Worm (Caenorhabditis elegans) whole organism, L3 larva: ENCODE measurements around the gene T07D4.2.

Experiments
- R02D3.7 ChIP-seq: fragments of 150-350 bp; optimal IDR thresholded peaks from 2 replicates; lab custom pipeline; 2014; ENCODE audit warnings: missing biosample characterization, missing genetic modification characterization
- ZK546.5 ChIP-seq: sonication (generic microtip); optimal IDR thresholded peaks from 2 replicates; lab custom pipeline; 2017; ENCODE audit warnings: missing biosample characterization, missing genetic modification characterization
- aly-2 ChIP-seq: fragments of 150-350 bp; optimal IDR thresholded peaks from 2 replicates; lab custom pipeline; 2014; ENCODE audit warnings: missing biosample characterization, missing genetic modification characterization
- ceh-16 ChIP-seq: sonication (generic microtip); optimal IDR thresholded peaks from 2 replicates; lab custom pipeline; 2017; ENCODE audit warnings: missing biosample characterization, missing genetic modification characterization
- ceh-9 ChIP-seq: sonication (generic microtip); optimal IDR thresholded peaks from 2 replicates; lab custom pipeline; 2018; ENCODE audit warnings: missing biosample characterization, missing genetic modification characterization
- daf-12 ChIP-seq: fragments of 150-350 bp; optimal IDR thresholded peaks from 2 replicates; lab custom pipeline; 2014; ENCODE audit warnings: missing biosample characterization, missing genetic modification reagents, missing genetic modification characterization
- egl-5 ChIP-seq: fragments of 150-350 bp; optimal IDR thresholded peaks from 2 replicates; lab custom pipeline; 2017; ENCODE audit warnings: missing biosample characterization, missing genetic modification reagents, missing genetic modification characterization, inconsistent platforms
- elt-2 ChIP-seq: sonication (generic microtip); optimal IDR thresholded peaks from 2 replicates; lab custom pipeline; 2016; ENCODE audit warnings: missing genetic modification reagents, mild to moderate bottlenecking, missing genetic modification characterization, missing compliant biosample characterization
- elt-3 ChIP-seq, 3 experiments: fragments of 150-350 bp in 1 of 3; sonication (generic microtip) in 2 of 3; optimal IDR thresholded peaks; 2 replicates in 2 of 3; 4 replicates in 1 of 3; lab custom pipeline; 2014 to 2017; ENCODE audit warnings: missing biosample characterization in 3 of 3, missing genetic modification characterization in 3 of 3
- fkh-10 ChIP-seq: sonication (generic microtip); optimal IDR thresholded peaks from 2 replicates; lab custom pipeline; 2017; ENCODE audit warnings: missing biosample characterization, missing genetic modification reagents, missing genetic modification characterization
- fkh-2 ChIP-seq: fragments of 150-350 bp; optimal IDR thresholded peaks from 2 replicates; lab custom pipeline; 2014; ENCODE audit warnings: missing biosample characterization, missing genetic modification reagents, missing genetic modification characterization
- fos-1 ChIP-seq: fragments of 150-350 bp; optimal IDR thresholded peaks from 2 replicates; lab custom pipeline; 2014; ENCODE audit warnings: missing biosample characterization, missing genetic modification characterization
- hmg-11 ChIP-seq: sonication (generic microtip); optimal IDR thresholded peaks from 2 replicates; lab custom pipeline; 2016; ENCODE audit warnings: missing genetic modification characterization, missing compliant biosample characterization
- jun-1 ChIP-seq: fragments of 150-350 bp; optimal IDR thresholded peaks from 2 replicates; lab custom pipeline; 2014; ENCODE audit warnings: missing biosample characterization, missing genetic modification reagents, missing genetic modification characterization
- lin-15B ChIP-seq: fragments of 150-350 bp; optimal IDR thresholded peaks from 2 replicates; lab custom pipeline; 2014; ENCODE audit warnings: missing biosample characterization, missing genetic modification characterization
- lin-39 ChIP-seq: fragments of 150-350 bp; optimal IDR thresholded peaks from 2 replicates; lab custom pipeline; 2018; ENCODE audit warnings: missing biosample characterization, missing genetic modification reagents, missing genetic modification characterization
- lsy-12 ChIP-seq: sonication (generic microtip); optimal IDR thresholded peaks from 2 replicates; lab custom pipeline; 2016; ENCODE audit warnings: mild to moderate bottlenecking, missing genetic modification characterization, missing compliant biosample characterization
- mdl-1 ChIP-seq: fragments of 150-350 bp; optimal IDR thresholded peaks from 2 replicates; lab custom pipeline; 2014; ENCODE audit warnings: missing biosample characterization, missing genetic modification characterization
- nhr-11 ChIP-seq: fragments of 150-350 bp; optimal IDR thresholded peaks from 2 replicates; lab custom pipeline; 2014; ENCODE audit warnings: missing biosample characterization, missing genetic modification characterization
- nhr-12 ChIP-seq: fragments of 150-350 bp; optimal IDR thresholded peaks from 2 replicates; lab custom pipeline; 2014; ENCODE audit warnings: missing biosample characterization, missing genetic modification characterization
- nhr-237 ChIP-seq: fragments of 150-350 bp; optimal IDR thresholded peaks from 2 replicates; lab custom pipeline; 2014; ENCODE audit warnings: missing biosample characterization, missing genetic modification characterization
- nhr-25 ChIP-seq: sonication (generic microtip); optimal IDR thresholded peaks from 2 replicates; lab custom pipeline; 2017; ENCODE audit warnings: missing biosample characterization, missing genetic modification characterization
- nhr-43 ChIP-seq: sonication (generic microtip); optimal IDR thresholded peaks from 2 replicates; lab custom pipeline; 2016; ENCODE audit warnings: mild to moderate bottlenecking, missing genetic modification characterization, missing compliant biosample characterization; ENCODE audit not compliant: poor library complexity, severe bottlenecking
- nhr-67 ChIP-seq: fragments of 150-350 bp; optimal IDR thresholded peaks from 2 replicates; lab custom pipeline; 2014; ENCODE audit warnings: missing biosample characterization, missing genetic modification characterization
- nhr-76 ChIP-seq: fragments of 150-350 bp; sonication (generic microtip); optimal IDR thresholded peaks from 5 replicates; lab custom pipeline; 2014; ENCODE audit warnings: missing biosample characterization, missing genetic modification characterization
- pha-4 ChIP-seq: fragments of 150-350 bp; optimal IDR thresholded peaks from 2 replicates; lab custom pipeline; 2014; ENCODE audit warnings: missing biosample characterization, missing genetic modification reagents, missing genetic modification characterization
- pqm-1 ChIP-seq: fragments of 150-350 bp; optimal IDR thresholded peaks from 2 replicates; lab custom pipeline; 2017; ENCODE audit warnings: missing biosample characterization, missing genetic modification characterization, inconsistent platforms
- sea-2 ChIP-seq: fragments of 150-350 bp; sonication (generic microtip); optimal IDR thresholded peaks from 4 replicates; lab custom pipeline; 2014; ENCODE audit warnings: missing biosample characterization, missing genetic modification reagents, missing genetic modification characterization
- skn-1 ChIP-seq: fragments of 150-350 bp; optimal IDR thresholded peaks from 2 replicates; lab custom pipeline; 2014; ENCODE audit warnings: missing biosample characterization, missing genetic modification characterization
- snpc-4 ChIP-seq: fragments of 150-350 bp; optimal IDR thresholded peaks from 2 replicates; lab custom pipeline; 2014; ENCODE audit warnings: missing biosample characterization, missing genetic modification characterization
- tbx-2 ChIP-seq: sonication (generic microtip); optimal IDR thresholded peaks from 2 replicates; lab custom pipeline; 2016; ENCODE audit warnings: mild to moderate bottlenecking, missing genetic modification characterization, missing compliant biosample characterization
- unc-39 ChIP-seq: sonication (generic microtip); optimal IDR thresholded peaks from 4 replicates; lab custom pipeline; 2017; ENCODE audit warnings: missing biosample characterization, missing genetic modification characterization
- unc-62 ChIP-seq: fragments of 150-350 bp; sonication (generic microtip); optimal IDR thresholded peaks from 4 replicates; lab custom pipeline; 2014; ENCODE audit warnings: missing biosample characterization, missing genetic modification reagents, missing genetic modification characterization
- zag-1 ChIP-seq: fragments of 150-350 bp; optimal IDR thresholded peaks from 2 replicates; lab custom pipeline; 2014; ENCODE audit warnings: missing biosample characterization, missing genetic modification characterization
- ztf-11 ChIP-seq: fragments of 150-350 bp; optimal IDR thresholded peaks from 2 replicates; lab custom pipeline; 2014; ENCODE audit warnings: missing biosample characterization, missing genetic modification characterization
- ztf-4 ChIP-seq: fragments of 150-350 bp; optimal IDR thresholded peaks from 2 replicates; lab custom pipeline; 2014; ENCODE audit warnings: missing biosample characterization, missing genetic modification characterization

Gene T07D4.2

DNA sequence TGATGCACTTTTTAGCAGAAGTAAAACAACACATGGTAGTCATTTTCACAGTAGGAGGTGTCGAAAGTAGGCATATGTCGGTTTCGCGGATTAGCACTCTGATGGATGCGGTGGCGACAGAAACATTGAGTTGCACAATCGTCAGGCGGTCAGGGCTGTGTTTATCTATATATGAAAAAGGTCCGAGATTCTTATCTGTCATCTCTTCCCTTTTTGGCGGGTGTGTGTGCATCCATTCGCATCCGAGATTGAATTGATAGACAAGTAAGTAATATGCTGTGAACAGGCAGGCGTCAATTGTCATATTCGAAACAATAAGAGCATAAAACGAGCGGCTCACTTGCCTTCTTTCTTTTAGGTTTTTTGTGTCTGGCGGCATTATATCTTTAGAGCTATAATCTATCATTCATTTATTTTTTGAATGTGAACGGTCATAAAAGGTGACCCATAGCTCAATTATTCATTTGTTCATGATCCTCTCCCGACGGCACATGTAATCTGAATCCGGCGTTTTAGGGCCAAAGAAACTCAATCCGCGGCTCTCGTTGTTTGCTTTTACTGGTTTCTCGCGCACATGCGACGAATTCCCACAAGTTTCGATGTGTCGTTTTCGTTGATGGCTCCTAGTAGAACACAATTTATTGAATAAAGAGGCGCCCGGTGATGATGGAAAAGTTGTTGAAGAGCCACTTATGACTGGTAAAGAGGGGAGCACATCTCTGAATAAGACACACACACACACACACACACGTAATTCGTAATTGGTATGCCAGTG lies 25.0 kb upstream of the T07D4.2 start:
- TF ChIP-seq fkh-2 (tag; lab: Kevin White, UChicago) (no peak), fos-1 (no peak), nhr-76 (tag; lab: Kevin White, UChicago) (no peak), ztf-4 (no peak), nhr-237 (tag; lab: Kevin White, UChicago) (no peak), nhr-43 (no peak), lsy-12 (tag; lab: Kevin White, UChicago) (no peak), unc-39 (tag; lab: Kevin White, UChicago) (no peak), hmg-11 (tag; lab: Kevin White, UChicago) (no peak), fkh-10 (no peak), nhr-25 (no peak)

ce11 chrII:8897244-8897643 lies 23.5 kb upstream of the T07D4.2 start:
- TF ChIP-seq lin-39 = no peak
- no peak for TF ChIP-seq R02D3.7 (tag; lab: Kevin White, UChicago)
- TF ChIP-seq pha-4 (tag; lab: Kevin White, UChicago) = no peak
- TF ChIP-seq ztf-11 (tag; lab: Kevin White, UChicago) = no peak
- no peak for TF ChIP-seq nhr-12 (tag; lab: Kevin White, UChicago)
- TF ChIP-seq hmg-11 (tag; lab: Kevin White, UChicago) = no peak
- TF ChIP-seq ceh-9 (tag; lab: Kevin White, UChicago) = no peak
- TF ChIP-seq zag-1 = no peak
- TF ChIP-seq tbx-2 (tag; lab: Kevin White, UChicago) = no peak
- no peak for TF ChIP-seq ceh-16 (tag; lab: Kevin White, UChicago)
- TF ChIP-seq, all 47 proteins: peak for 0

- no peak for TF ChIP-seq mdl-1 (tag; lab: Kevin White, UChicago)
- no peak for TF ChIP-seq lin-15B (tag; lab: Kevin White, UChicago)
- TF ChIP-seq unc-39 (tag; lab: Kevin White, UChicago) = no peak
- no peak for TF ChIP-seq skn-1
- no peak for TF ChIP-seq fos-1
- no peak for TF ChIP-seq nhr-11 (tag; lab: Kevin White, UChicago)
- TF ChIP-seq egl-5 = no peak
- no peak for TF ChIP-seq elt-3 (tag; optimal IDR thresholded peaks at IDR 0.05; lab: Kevin White, UChicago)
- TF ChIP-seq nhr-67 (tag; lab: Kevin White, UChicago) = no peak
- no peak for TF ChIP-seq snpc-4 (tag; lab: Kevin White, UChicago)
- no peak for TF ChIP-seq lin-39
- no peak for TF ChIP-seq tbx-2 (tag; lab: Kevin White, UChicago)
- no peak for TF ChIP-seq ztf-11 (tag; lab: Kevin White, UChicago)
- no peak for TF ChIP-seq jun-1 (tag; lab: Kevin White, UChicago)
- no peak for TF ChIP-seq ceh-9 (tag; lab: Kevin White, UChicago)
- no peak for TF ChIP-seq lsy-12 (tag; lab: Kevin White, UChicago)
Observed at ce11 chrII:8896541-8896940, 22.8 kb upstream of the T07D4.2 start, which contains the start of gene lat-1. lat-1 (plus strand) TSS chrII:8896841.

- TF ChIP-seq aly-2 (tag; lab: Kevin White, UChicago) = no peak
- peak; percentile 21 for TF ChIP-seq elt-2 (tag; lab: Kevin White, UChicago)
- no peak for TF ChIP-seq daf-12 (tag; lab: Kevin White, UChicago)
- TF ChIP-seq pqm-1 (tag; lab: Kevin White, UChicago) = peak; percentile 24
- TF ChIP-seq sea-2 = no peak
- TF ChIP-seq unc-62 (GFP tag; lab: Kevin White, UChicago) = no peak
- no peak for TF ChIP-seq ZK546.5
- TF ChIP-seq, all 47 proteins: peak for 2
Observed at ce11 chrII:8895895-8896294, 22.2 kb upstream of the T07D4.2 start.
